Fruit fly (Drosophila melanogaster) whole organism, wandering third instar larva: Measurements from ENCODE around the gene AcCoAS.

Source experiments
- Abd-B ChIP-seq: fragments of >200 bp; optimal IDR thresholded peaks from 2 replicates; lab custom pipeline; 2017; ENCODE audit warnings: missing biosample characterization, missing genetic modification characterization
- CG32264 ChIP-seq: fragments of 200-800 bp; sonication (Bioruptor generic); optimal IDR thresholded peaks from 2 replicates; lab custom pipeline; 2016; ENCODE audit warnings: missing biosample characterization, missing genetic modification characterization
- CrebA ChIP-seq: fragments of 200-800 bp; sonication (Bioruptor generic); optimal IDR thresholded peaks from 2 replicates; lab custom pipeline; 2016; ENCODE audit warnings: missing biosample characterization, mild to moderate bottlenecking, missing genetic modification characterization, borderline replicate concordance
- Dfd ChIP-seq: fragments of >200 bp; optimal IDR thresholded peaks from 2 replicates; lab custom pipeline; 2017; ENCODE audit warnings: missing biosample characterization, missing genetic modification characterization
- Dif ChIP-seq: fragments of 200-275, 200-300 bp; sonication (Bioruptor generic); optimal IDR thresholded peaks from 2 replicates; lab custom pipeline; 2018; ENCODE audit warnings: missing biosample characterization, missing genetic modification characterization; ENCODE audit not compliant: partially characterized antibody
- GATAd ChIP-seq: sonication (Bioruptor generic); optimal IDR thresholded peaks from 2 replicates; lab custom pipeline; 2016; ENCODE audit warnings: missing biosample characterization, missing genetic modification characterization
- HLH106 ChIP-seq: fragments of 200-800 bp; optimal IDR thresholded peaks from 3 replicates; lab custom pipeline; 2019; ENCODE audit warnings: missing biosample characterization, mild to moderate bottlenecking, missing genetic modification characterization, moderate library complexity
- Hnf4 ChIP-seq: fragments of 200-800 bp; sonication (Bioruptor generic); optimal IDR thresholded peaks from 2 replicates; lab custom pipeline; 2016; ENCODE audit warnings: missing biosample characterization, mild to moderate bottlenecking, missing genetic modification characterization
- Hr78 ChIP-seq: fragments of >200 bp; optimal IDR thresholded peaks from 2 replicates; lab custom pipeline; 2017; ENCODE audit warnings: missing biosample characterization, missing genetic modification characterization
- Hr83 ChIP-seq: fragments of 200-300 bp; sonication (Bioruptor generic); optimal IDR thresholded peaks from 2 replicates; lab custom pipeline; 2016; ENCODE audit warnings: missing biosample characterization, mild to moderate bottlenecking, missing genetic modification characterization, moderate library complexity; ENCODE audit not compliant: poor library complexity, severe bottlenecking
- Mio ChIP-seq: sonication (Bioruptor generic); optimal IDR thresholded peaks from 2 replicates; lab custom pipeline; 2016; ENCODE audit warnings: missing biosample characterization, missing genetic modification characterization
- Myc ChIP-seq: fragments of >200 bp; optimal IDR thresholded peaks from 2 replicates; lab custom pipeline; 2017
- Rel ChIP-seq, 2 experiments: fragments of 200-800 bp; sonication (Bioruptor generic) in 1 of 2; optimal IDR thresholded peaks; 2 replicates in 1 of 2; 3 replicates in 1 of 2; lab custom pipeline; 2016 to 2019; ENCODE audit warnings: mild to moderate bottlenecking in 2 of 2, missing biosample characterization in 2 of 2, missing genetic modification characterization in 2 of 2, moderate library complexity in 1 of 2
- Sp1 ChIP-seq: fragments of 200-800 bp; sonication (Bioruptor generic); optimal IDR thresholded peaks from 3 replicates; lab custom pipeline; 2019; ENCODE audit warnings: missing biosample characterization, mild to moderate bottlenecking, missing genetic modification characterization, moderate library complexity
- br ChIP-seq: fragments of 200-800 bp; sonication (Bioruptor generic); optimal IDR thresholded peaks from 2 replicates; lab custom pipeline; 2016; ENCODE audit warnings: missing biosample characterization, missing genetic modification characterization
- dsf ChIP-seq: sonication (Bioruptor generic); optimal IDR thresholded peaks from 2 replicates; lab custom pipeline; 2016; ENCODE audit warnings: missing biosample characterization, missing genetic modification characterization, borderline replicate concordance
- ey ChIP-seq: fragments of 200-800 bp; sonication (Bioruptor generic); optimal IDR thresholded peaks from 2 replicates; lab custom pipeline; 2016; ENCODE audit warnings: missing biosample characterization, missing genetic modification characterization
- foxo ChIP-seq, 2 experiments: fragments of 200-800 bp; sonication (Bioruptor generic); optimal IDR thresholded peaks; 2 replicates in 1 of 2; 3 replicates in 1 of 2; lab custom pipeline; 2016 to 2017; ENCODE audit warnings: missing biosample characterization in 2 of 2, missing genetic modification characterization in 2 of 2
- fru ChIP-seq: fragments of 200-800 bp; sonication (Bioruptor generic); optimal IDR thresholded peaks from 3 replicates; lab custom pipeline; 2016; ENCODE audit warnings: missing biosample characterization, mild to moderate bottlenecking, missing genetic modification characterization
- h ChIP-seq: fragments of 200-800 bp; sonication (Bioruptor generic); optimal IDR thresholded peaks from 3 replicates; lab custom pipeline; 2016; ENCODE audit warnings: missing biosample characterization, mild to moderate bottlenecking, missing genetic modification characterization
- jim ChIP-seq: fragments of 175-275, 200-325 bp; sonication (Bioruptor generic); optimal IDR thresholded peaks from 2 replicates; lab custom pipeline; 2016; ENCODE audit warnings: missing biosample characterization, mild to moderate bottlenecking, missing genetic modification characterization
- pan ChIP-seq: fragments of >200 bp; optimal IDR thresholded peaks from 2 replicates; lab custom pipeline; 2017
- sv ChIP-seq: fragments of 200-800 bp; sonication (Bioruptor generic); optimal IDR thresholded peaks from 3 replicates; lab custom pipeline; 2016; ENCODE audit warnings: missing biosample characterization, missing genetic modification characterization
- tai ChIP-seq: sonication (Bioruptor generic); optimal IDR thresholded peaks from 2 replicates; lab custom pipeline; 2016; ENCODE audit warnings: missing biosample characterization, missing genetic modification characterization
- woc ChIP-seq: sonication (Bioruptor generic); optimal IDR thresholded peaks from 2 replicates; lab custom pipeline; 2016; ENCODE audit warnings: missing biosample characterization, mild to moderate bottlenecking, missing genetic modification characterization

Gene AcCoAS

dm6 chr3L:21267862-21268385, 12.1 kb downstream of the AcCoAS start, which contains the start of gene CG9391:
CG9391 (minus strand) TSS chr3L:21268335.
- no peak for TF ChIP-seq Dfd
- TF ChIP-seq br: no peak
- TF ChIP-seq, all 38 proteins: peak for 0

DNA sequence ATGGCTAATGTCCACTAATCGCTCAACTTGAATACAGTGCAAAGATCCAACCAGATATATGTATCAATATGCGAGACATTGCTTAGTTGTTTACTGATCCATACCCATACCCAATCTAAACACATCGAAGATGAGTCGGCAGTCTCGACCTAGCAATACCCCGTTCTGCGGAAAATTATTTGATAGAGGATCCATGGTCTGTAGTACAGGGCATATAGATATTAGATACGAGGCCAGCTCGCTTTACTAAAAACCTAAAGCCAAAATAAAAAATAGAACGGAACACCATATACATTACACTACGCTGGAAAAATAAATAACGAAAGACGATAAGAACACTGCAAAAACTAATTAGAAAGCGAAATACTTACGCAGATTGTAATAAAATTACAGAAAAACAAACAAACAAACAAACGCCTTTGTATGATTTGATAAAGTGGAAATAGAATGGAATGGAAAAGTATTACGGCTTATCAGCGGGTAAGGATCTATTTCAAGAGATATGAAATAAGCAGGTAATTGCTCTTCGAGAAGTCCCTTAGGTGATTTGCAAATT, 13.9 kb downstream of the AcCoAS start:
- TF ChIP-seq pan (no peak), Sp1 (GFP tag; lab: Kevin White, UChicago) (no peak), jim (GFP tag; lab: Kevin White, UChicago) (no peak), Abd-B (GFP tag; lab: Kevin White, UChicago) (no peak), sv (GFP tag; lab: Kevin White, UChicago) (no peak), Dif (GFP tag; lab: Kevin White, UChicago) (no peak)

dm6 chr3L:21262426-21262825, 17.6 kb downstream of the AcCoAS start:
- TF ChIP-seq dsf (GFP tag; lab: Kevin White, UChicago) (no peak), Myc (peak; percentile 56)

- no peak for TF ChIP-seq Rel (GFP tag; optimal IDR thresholded peaks at IDR 0.05; lab: Kevin White, UChicago)
- TF ChIP-seq Rel (tag; optimal IDR thresholded peaks at IDR 0.05; lab: Kevin White, UChicago): peak; percentile 8
- TF ChIP-seq GATAd: no peak
- TF ChIP-seq h (GFP tag; lab: Kevin White, UChicago): no peak
- TF ChIP-seq ey (GFP tag; lab: Kevin White, UChicago): no peak
- no peak for TF ChIP-seq Dfd
- no peak for TF ChIP-seq fru (GFP tag; lab: Kevin White, UChicago)
- no peak for TF ChIP-seq CG32264 (GFP tag; lab: Kevin White, UChicago)
- TF ChIP-seq br: no peak
Measured at dm6 chr3L:21261403-21262164, 18.5 kb downstream of the AcCoAS start.

- TF ChIP-seq GATAd: no peak
- no peak for TF ChIP-seq tai (GFP tag; lab: Kevin White, UChicago)
Measured at dm6 chr3L:21259257-21259656, 20.8 kb downstream of the AcCoAS start.

DNA sequence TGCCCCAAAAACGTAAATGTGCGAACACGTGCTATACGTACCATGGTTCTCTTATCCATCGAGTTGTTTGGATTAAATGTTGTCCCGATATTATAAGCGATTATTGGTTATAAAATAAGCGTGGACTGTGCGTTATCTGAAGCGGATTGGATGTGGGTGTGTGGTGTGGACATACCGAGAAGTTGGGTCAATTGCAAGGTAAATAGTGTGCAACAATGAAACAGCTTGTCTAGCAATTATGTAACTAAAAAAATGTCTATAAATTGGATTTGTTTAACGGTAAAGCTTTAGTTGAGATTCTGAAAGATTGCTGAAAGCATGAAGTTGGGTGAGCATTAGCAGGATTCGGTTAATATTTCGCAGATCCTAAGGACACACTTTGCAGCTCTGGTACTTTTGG, 22.3 kb downstream of the AcCoAS start, which contains the start of gene CG43218:
CG43218 (plus strand) TSS at position 290 of the 400 bp plus-strand sequence.
- TF ChIP-seq br: no peak
- TF ChIP-seq Rel (GFP tag; optimal IDR thresholded peaks at IDR 0.05; lab: Kevin White, UChicago): no peak
- TF ChIP-seq Rel (tag; optimal IDR thresholded peaks at IDR 0.05; lab: Kevin White, UChicago): no peak
- TF ChIP-seq sv (GFP tag; lab: Kevin White, UChicago): no peak
- TF ChIP-seq pan: no peak
- no peak for TF ChIP-seq jim (GFP tag; lab: Kevin White, UChicago)
- TF ChIP-seq Hr83 (GFP tag; lab: Kevin White, UChicago): no peak
- TF ChIP-seq Mio (GFP tag; lab: Kevin White, UChicago): no peak
- no peak for TF ChIP-seq HLH106
- TF ChIP-seq Hnf4 (GFP tag; lab: Kevin White, UChicago): no peak
- no peak for TF ChIP-seq Myc
- no peak for TF ChIP-seq foxo (GFP tag; optimal IDR thresholded peaks at IDR 0.05; lab: Kevin White, UChicago)
- no peak for TF ChIP-seq fru (GFP tag; lab: Kevin White, UChicago)
- TF ChIP-seq woc: no peak
- TF ChIP-seq Hr78 (GFP tag; lab: Kevin White, UChicago): no peak
- TF ChIP-seq CrebA (GFP tag; lab: Kevin White, UChicago): no peak
- TF ChIP-seq, all 38 proteins: peak for 0
